Fruit fly (Drosophila melanogaster) whole organism, pupa: Measurements from ENCODE around the gene AGO2.

Source experiments
- CG10348 ChIP-seq: fragments of 200-800 bp; sonication (Bioruptor generic); IDR thresholded peaks from 2 replicates; pipeline ENCODE4 v1.3.6; 2022; ENCODE audit warnings: missing biosample characterization, missing genetic modification characterization
- CG13204 ChIP-seq: fragments of 200-800 bp; sonication (Bioruptor generic); optimal IDR thresholded peaks from 2 replicates; lab custom pipeline; 2018; ENCODE audit warnings: missing biosample characterization, mild to moderate bottlenecking, missing genetic modification characterization, moderate library complexity
- CG17806 ChIP-seq: fragments of 200-800 bp; sonication (Bioruptor generic); optimal IDR thresholded peaks from 2 replicates; lab custom pipeline; 2018; ENCODE audit warnings: missing biosample characterization, mild to moderate bottlenecking, missing genetic modification characterization, moderate library complexity
- CG32121 ChIP-seq: fragments of 200-800 bp; sonication (Bioruptor generic); IDR thresholded peaks from 2 replicates; pipeline ENCODE4 v1.3.6; 2022; ENCODE audit warnings: missing biosample characterization, missing genetic modification characterization
- CG34367 ChIP-seq: fragments of 200-800 bp; sonication (Bioruptor generic); optimal IDR thresholded peaks from 2 replicates; lab custom pipeline; 2018; ENCODE audit warnings: missing biosample characterization, mild to moderate bottlenecking, missing genetic modification characterization
- CG9948 ChIP-seq: fragments of 200-800 bp; sonication (Bioruptor generic); optimal IDR thresholded peaks from 2 replicates; lab custom pipeline; 2018; ENCODE audit warnings: missing biosample characterization, mild to moderate bottlenecking, missing genetic modification characterization, moderate library complexity
- EcR ChIP-seq: fragments of 200-800 bp; sonication (Bioruptor generic); optimal IDR thresholded peaks from 3 replicates; lab custom pipeline; 2019; ENCODE audit warnings: missing biosample characterization, missing genetic modification characterization, mild to moderate bottlenecking, moderate library complexity, missing genetic modification reagents
- Ets98B ChIP-seq: fragments of 200-800 bp; sonication (Bioruptor generic); IDR thresholded peaks from 2 replicates; pipeline ENCODE4 v1.3.6; 2022; ENCODE audit warnings: missing biosample characterization, missing genetic modification characterization

DNA sequence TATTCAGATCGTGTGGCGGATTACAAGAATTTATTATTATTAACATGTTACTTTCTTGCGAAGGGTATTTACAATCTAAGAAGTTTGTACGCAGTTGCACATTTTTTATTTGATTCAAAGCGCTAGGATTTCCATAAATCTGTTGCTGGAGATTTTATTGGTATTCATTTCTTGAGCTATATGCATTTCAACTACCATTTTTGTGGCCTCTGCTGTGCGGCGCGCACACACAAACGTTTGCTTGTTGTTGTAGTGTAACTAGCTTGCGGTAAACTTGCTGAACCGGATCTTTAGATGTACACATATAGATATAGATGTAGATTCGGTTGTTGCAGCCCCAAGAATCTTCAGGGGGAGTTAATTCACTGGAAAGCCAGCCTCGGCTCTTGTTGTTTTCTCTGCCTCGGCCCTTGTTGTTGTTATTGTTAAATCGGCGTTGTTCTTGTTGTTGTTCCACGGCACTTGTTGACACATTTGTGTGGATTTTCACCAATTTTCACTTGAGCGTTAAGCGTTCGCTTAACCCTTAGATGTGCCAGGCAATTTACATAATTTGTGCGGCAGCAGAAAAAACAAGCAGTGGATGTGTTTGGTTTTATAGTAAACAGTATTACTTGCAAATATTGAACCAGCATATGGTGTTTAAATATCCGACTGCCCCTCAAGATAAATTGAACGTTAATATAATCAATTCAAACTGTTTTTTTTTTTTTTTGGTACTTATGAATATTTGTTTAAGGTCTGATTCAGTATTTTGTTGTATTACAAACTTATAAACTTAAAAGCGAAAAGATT, 37.1 kb downstream of the AGO2 start:
- TF ChIP-seq EcR = peak; percentile 28
- TF ChIP-seq CG17806 (tag; lab: Kevin White, UChicago) = no peak
- no peak for TF ChIP-seq Ets98B
- TF ChIP-seq CG13204 (GFP tag; lab: Kevin White, UChicago) = no peak
- no peak for TF ChIP-seq CG34367 (tag; lab: Kevin White, UChicago)
- no peak for TF ChIP-seq CG9948
- TF ChIP-seq CG32121 = no peak
- TF ChIP-seq CG10348 (GFP tag; lab: Robert Waterston, UW) = no peak
